Worm (Caenorhabditis elegans): Measurements from ENCODE around the gene K03H9.3.

ce11 chrII:6373361-6373760 lies 49.6 kb upstream of the K03H9.3 start:
- TF ChIP-seq nhr-43 (tag; optimal IDR thresholded peaks at IDR 0.05; ENCODE audit: poor library complexity, severe bottlenecking) (no peak), R02D3.7 (tag; optimal IDR thresholded peaks at IDR 0.05) (no peak), ama-1 (optimal IDR thresholded peaks at IDR 0.05) (no peak), aly-2 (tag; optimal IDR thresholded peaks at IDR 0.05) (no peak), snpc-4 (tag; optimal IDR thresholded peaks at IDR 0.05) (no peak), nhr-77 (tag; optimal IDR thresholded peaks at IDR 0.05) (no peak), nhr-12 (tag; optimal IDR thresholded peaks at IDR 0.05) (no peak), nhr-76 (tag; optimal IDR thresholded peaks at IDR 0.05) (no peak), fkh-2 (tag; optimal IDR thresholded peaks at IDR 0.05) (no peak), skn-1 (tag; optimal IDR thresholded peaks at IDR 0.05) (no peak), lin-39 (tag; optimal IDR thresholded peaks at IDR 0.05) (no peak), ceh-82 (tag; optimal IDR thresholded peaks at IDR 0.05) (no peak), jun-1 (tag; optimal IDR thresholded peaks at IDR 0.05) (no peak), ztf-11 (tag; optimal IDR thresholded peaks at IDR 0.05) (no peak)
